Fruit fly (Drosophila melanogaster) whole organism, embryonic: ENCODE measurements around the gene CG31431.

Source experiments
- Atf3 ChIP-seq: fragments of 200-800 bp; sonication (Bioruptor generic); optimal IDR thresholded peaks from 3 replicates; lab custom pipeline; 2016; ENCODE audit warnings: missing biosample characterization, missing genetic modification characterization
- Bteb2 ChIP-seq: fragments of 200-800 bp; sonication (Bioruptor generic); optimal IDR thresholded peaks from 2 replicates; lab custom pipeline; 2016; ENCODE audit warnings: missing biosample characterization, missing genetic modification characterization
- CG10147 ChIP-seq: fragments of 200-800 bp; sonication (Bioruptor generic); optimal IDR thresholded peaks from 2 replicates; lab custom pipeline; 2019; ENCODE audit warnings: missing biosample characterization, mild to moderate bottlenecking, missing genetic modification characterization, moderate library complexity
- CG10654 ChIP-seq: fragments of 200-800 bp; sonication (Bioruptor generic); optimal IDR thresholded peaks from 2 replicates; lab custom pipeline; 2016; ENCODE audit warnings: missing biosample characterization, missing genetic modification characterization
- CG11398 ChIP-seq: fragments of 200-800 bp; sonication (Bioruptor generic); optimal IDR thresholded peaks from 2 replicates; lab custom pipeline; 2016; ENCODE audit warnings: missing biosample characterization, missing genetic modification characterization
- CG11456 ChIP-seq: fragments of 200-800 bp; sonication (Bioruptor generic); IDR thresholded peaks from 3 replicates; pipeline ENCODE4 v1.3.6; 2022; ENCODE audit warnings: missing biosample characterization, missing genetic modification characterization
- CG12104 ChIP-seq: fragments of 200-800 bp; sonication (Bioruptor generic); optimal IDR thresholded peaks from 3 replicates; lab custom pipeline; 2016; ENCODE audit warnings: missing biosample characterization, missing genetic modification characterization
- CG12769 ChIP-seq: fragments of 200-800 bp; sonication (Bioruptor generic); optimal IDR thresholded peaks from 2 replicates; lab custom pipeline; 2019; ENCODE audit warnings: missing biosample characterization, mild to moderate bottlenecking, missing genetic modification characterization, moderate library complexity
- CG17568 ChIP-seq: fragments of 200-800 bp; sonication (Bioruptor generic); optimal IDR thresholded peaks from 2 replicates; lab custom pipeline; 2018; ENCODE audit warnings: missing biosample characterization, mild to moderate bottlenecking, missing genetic modification characterization, moderate library complexity
- CG18262 ChIP-seq: fragments of 200-800 bp; optimal IDR thresholded peaks from 3 replicates; lab custom pipeline; 2019; ENCODE audit warnings: missing biosample characterization, mild to moderate bottlenecking, missing genetic modification characterization, moderate library complexity
- CG18764 ChIP-seq: fragments of 200-800 bp; sonication (Bioruptor generic); optimal IDR thresholded peaks from 3 replicates; lab custom pipeline; 2016; ENCODE audit warnings: missing biosample characterization, missing genetic modification characterization
- CG2199 ChIP-seq: fragments of 200-800 bp; sonication (Bioruptor generic); IDR thresholded peaks from 3 replicates; pipeline ENCODE4 v1.3.6; 2022; ENCODE audit warnings: missing biosample characterization, missing genetic modification characterization
- CG3163 ChIP-seq: fragments of 200-800 bp; sonication (Bioruptor generic); optimal IDR thresholded peaks from 3 replicates; lab custom pipeline; 2016; ENCODE audit warnings: missing biosample characterization, missing genetic modification characterization
- CG32772 ChIP-seq: fragments of 200-800 bp; sonication (Bioruptor generic); IDR thresholded peaks from 2 replicates; pipeline ENCODE4 v1.3.6; 2022; ENCODE audit warnings: missing biosample characterization, missing genetic modification characterization
- CG4854 ChIP-seq: fragments of 200-800 bp; sonication (Bioruptor generic); optimal IDR thresholded peaks from 2 replicates; lab custom pipeline; 2016; ENCODE audit warnings: missing biosample characterization, missing genetic modification characterization, inconsistent platforms
- CG5180 ChIP-seq: fragments of 200-800 bp; sonication (Bioruptor generic); optimal IDR thresholded peaks from 3 replicates; lab custom pipeline; 2017; ENCODE audit warnings: missing biosample characterization, missing genetic modification characterization, mild to moderate bottlenecking, moderate library complexity, missing genetic modification reagents
- CG5245 ChIP-seq: fragments of 200-800 bp; sonication (Bioruptor generic); optimal IDR thresholded peaks from 3 replicates; lab custom pipeline; 2016; ENCODE audit warnings: missing biosample characterization, missing genetic modification characterization
- CG8765 ChIP-seq: fragments of 200-800 bp; sonication (Bioruptor generic); IDR thresholded peaks from 2 replicates; pipeline ENCODE4 v1.3.6; 2022; ENCODE audit warnings: missing biosample characterization, missing genetic modification characterization
- CG8944 ChIP-seq: fragments of 200-800 bp; sonication (Bioruptor generic); optimal IDR thresholded peaks from 3 replicates; lab custom pipeline; 2016; ENCODE audit warnings: missing biosample characterization, missing genetic modification characterization
- Dfd ChIP-seq, 2 experiments: fragments of >200 bp; optimal IDR thresholded peaks; 2 replicates each; lab custom pipeline; 2017; ENCODE audit warnings: missing biosample characterization in 2 of 2, missing genetic modification characterization in 2 of 2
- Dip3 ChIP-seq: fragments of 200-800 bp; sonication (Bioruptor generic); optimal IDR thresholded peaks from 3 replicates; lab custom pipeline; 2016; ENCODE audit warnings: missing biosample characterization, missing genetic modification characterization
- Dll ChIP-seq: fragments of 200-800 bp; sonication (Bioruptor generic); IDR thresholded peaks from 4 replicates; pipeline ENCODE4 v1.3.6; 2022; ENCODE audit warnings: missing biosample characterization, missing genetic modification characterization; ENCODE audit not compliant: partially characterized antibody
- Ets65A ChIP-seq: fragments of 200-800 bp; sonication (Bioruptor generic); peaks from one replicate; lab custom pipeline; 2016; ENCODE audit warnings: missing biosample characterization, missing genetic modification characterization
- Fer1 ChIP-seq: fragments of 200-800 bp; sonication (Bioruptor generic); optimal IDR thresholded peaks from 2 replicates; lab custom pipeline; 2017; ENCODE audit warnings: missing biosample characterization, mild to moderate bottlenecking, missing genetic modification characterization
- Hey ChIP-seq: fragments of 200-800 bp; sonication (Bioruptor generic); optimal IDR thresholded peaks from 3 replicates; lab custom pipeline; 2018; ENCODE audit warnings: missing biosample characterization, mild to moderate bottlenecking, missing genetic modification characterization
- Mes4 ChIP-seq: fragments of 200-800 bp; sonication (Bioruptor generic); optimal IDR thresholded peaks from 2 replicates; lab custom pipeline; 2016; ENCODE audit warnings: missing biosample characterization, missing genetic modification characterization
- Myb ChIP-seq: fragments of 200-800 bp; sonication (Bioruptor generic); optimal IDR thresholded peaks from 2 replicates; lab custom pipeline; 2016; ENCODE audit warnings: missing biosample characterization, missing genetic modification characterization
- Opbp ChIP-seq: fragments of 200-800 bp; sonication (Bioruptor generic); IDR thresholded peaks from 3 replicates; pipeline ENCODE4 v1.3.6; 2022; ENCODE audit warnings: missing biosample characterization, missing genetic modification characterization; ENCODE audit not compliant: partially characterized antibody
- Optix ChIP-seq: fragments of 200-800 bp; sonication (Bioruptor generic); IDR thresholded peaks from 3 replicates; pipeline ENCODE4 v1.3.6; 2022; ENCODE audit warnings: missing biosample characterization, missing genetic modification characterization
- Ptx1 ChIP-seq: fragments of 200-800 bp; sonication (Bioruptor generic); IDR thresholded peaks from 2 replicates; pipeline ENCODE4 v1.3.6; 2022; ENCODE audit warnings: missing biosample characterization, missing genetic modification characterization
- Rx ChIP-seq: fragments of 200-800 bp; sonication (Bioruptor generic); IDR thresholded peaks from 2 replicates; pipeline ENCODE4 v1.3.6; 2022; ENCODE audit warnings: missing biosample characterization, missing genetic modification characterization
- Xbp1 ChIP-seq: fragments of 200-800 bp; sonication (Bioruptor generic); optimal IDR thresholded peaks from 3 replicates; lab custom pipeline; 2016; ENCODE audit warnings: missing biosample characterization, mild to moderate bottlenecking, missing genetic modification characterization
- ash1 ChIP-seq: fragments of 200-800 bp; sonication (Bioruptor generic); optimal IDR thresholded peaks from 2 replicates; lab custom pipeline; 2018; ENCODE audit warnings: missing biosample characterization, mild to moderate bottlenecking, missing genetic modification characterization
- ato ChIP-seq: fragments of 200-800 bp; sonication (Bioruptor generic); IDR thresholded peaks from 2 replicates; pipeline ENCODE4 v1.3.6; 2022; ENCODE audit warnings: missing biosample characterization, missing genetic modification characterization; ENCODE audit not compliant: partially characterized antibody
- br ChIP-seq: fragments of >200 bp; optimal IDR thresholded peaks from 2 replicates; lab custom pipeline; 2017
- cas ChIP-seq: fragments of 200-800 bp; sonication (Bioruptor generic); IDR thresholded peaks from 2 replicates; pipeline ENCODE4 v1.3.6; 2022; ENCODE audit warnings: missing biosample characterization, missing genetic modification characterization
- chif ChIP-seq, 2 experiments: fragments of 200-800 bp; sonication (Bioruptor generic); optimal IDR thresholded peaks; 3 replicates each; lab custom pipeline; 2016; ENCODE audit warnings: missing biosample characterization in 2 of 2, missing genetic modification characterization in 2 of 2
- chinmo ChIP-seq: fragments of 200-800 bp; sonication (Bioruptor generic); IDR thresholded peaks from 4 replicates; pipeline ENCODE4 v1.3.6; 2022; ENCODE audit warnings: missing biosample characterization, missing genetic modification characterization; ENCODE audit not compliant: partially characterized antibody
- chn ChIP-seq: fragments of 200-800 bp; sonication (Bioruptor generic); optimal IDR thresholded peaks from 2 replicates; lab custom pipeline; 2016; ENCODE audit warnings: missing biosample characterization, missing genetic modification characterization
- ci ChIP-seq: fragments of 200-800 bp; sonication (Bioruptor generic); IDR thresholded peaks from 3 replicates; pipeline ENCODE4 v1.3.6; 2022; ENCODE audit warnings: missing biosample characterization, missing genetic modification characterization
- crol ChIP-seq: fragments of 200-800 bp; sonication (Bioruptor generic); IDR thresholded peaks from 2 replicates; pipeline ENCODE4 v1.3.6; 2022; ENCODE audit warnings: missing biosample characterization, missing genetic modification characterization
- eyg ChIP-seq: fragments of 200-800 bp; sonication (Bioruptor generic); optimal IDR thresholded peaks from 3 replicates; lab custom pipeline; 2016; ENCODE audit warnings: missing biosample characterization, missing genetic modification characterization
- mam ChIP-seq: fragments of 200-800 bp; sonication (Bioruptor generic); optimal IDR thresholded peaks from 3 replicates; lab custom pipeline; 2016; ENCODE audit warnings: missing biosample characterization, missing genetic modification characterization
- onecut ChIP-seq: fragments of 200-800 bp; sonication (Bioruptor generic); IDR thresholded peaks from 2 replicates; pipeline ENCODE4 v1.3.6; 2022; ENCODE audit warnings: missing biosample characterization, missing genetic modification characterization
- peb ChIP-seq: fragments of 200-800 bp; sonication (Bioruptor generic); IDR thresholded peaks from 2 replicates; pipeline ENCODE4 v1.3.6; 2022; ENCODE audit warnings: missing biosample characterization, missing genetic modification characterization
- rib ChIP-seq: fragments of 200-800 bp; sonication (Bioruptor generic); IDR thresholded peaks from 2 replicates; pipeline ENCODE4 v1.3.6; 2022; ENCODE audit warnings: missing biosample characterization, missing genetic modification characterization
- row ChIP-seq: fragments of 200-800 bp; sonication (Bioruptor generic); IDR thresholded peaks from 3 replicates; pipeline ENCODE4 v1.3.6; 2022; ENCODE audit warnings: missing biosample characterization, missing genetic modification characterization
- sd ChIP-seq: fragments of 200-800 bp; sonication (Bioruptor generic); optimal IDR thresholded peaks from 3 replicates; lab custom pipeline; 2018; ENCODE audit warnings: missing biosample characterization, mild to moderate bottlenecking, missing genetic modification characterization, moderate library complexity
- sqz ChIP-seq: fragments of 200-800 bp; sonication (Bioruptor generic); optimal IDR thresholded peaks from 3 replicates; lab custom pipeline; 2018; ENCODE audit warnings: missing biosample characterization, mild to moderate bottlenecking, missing genetic modification characterization
- sug ChIP-seq: fragments of 200-800 bp; optimal IDR thresholded peaks from 2 replicates; lab custom pipeline; 2019; ENCODE audit warnings: missing biosample characterization, mild to moderate bottlenecking, missing genetic modification characterization, moderate library complexity
- vnd ChIP-seq: fragments of 200-800 bp; sonication (Bioruptor generic); IDR thresholded peaks from 3 replicates; pipeline ENCODE4 v1.3.6; 2022; ENCODE audit warnings: missing biosample characterization, missing genetic modification characterization; ENCODE audit not compliant: partially characterized antibody

The CG31431 gene

DNA sequence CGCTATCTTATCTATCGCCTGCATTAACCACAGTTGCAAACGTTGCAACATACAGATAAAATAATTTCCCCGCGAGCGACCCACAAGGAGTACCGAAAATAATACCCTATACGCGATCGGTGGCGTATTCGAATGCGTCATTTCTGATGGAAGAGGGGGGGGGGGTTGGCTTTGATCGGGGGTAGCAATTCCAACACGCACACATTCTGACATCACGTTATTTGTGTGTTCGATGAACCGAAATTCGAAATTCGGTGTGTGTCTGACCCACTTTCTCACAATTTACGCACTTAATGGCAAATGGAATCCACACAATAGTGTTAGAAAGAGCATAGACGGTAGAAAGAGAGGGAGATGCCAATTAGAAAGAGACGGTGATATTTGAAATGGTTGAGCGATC lies 33.9 kb upstream of the CG31431 start (continued):
- TF ChIP-seq Hey (tag; lab: Kevin White, UChicago): no peak
- no peak for TF ChIP-seq ato
- no peak for TF ChIP-seq Opbp (GFP tag; lab: Robert Waterston, UW)
- no peak for TF ChIP-seq CG5245
- no peak for TF ChIP-seq CG11456 (GFP tag; lab: Robert Waterston, UW)
- no peak for TF ChIP-seq CG12104 (GFP tag; lab: Kevin White, UChicago)
- TF ChIP-seq Ptx1: no peak
- peak; percentile 63 for TF ChIP-seq CG12769
- no peak for TF ChIP-seq Fer1 (GFP tag; lab: Kevin White, UChicago)
- no peak for TF ChIP-seq chn (GFP tag; lab: Kevin White, UChicago)
- no peak for TF ChIP-seq eyg (GFP tag; lab: Kevin White, UChicago)
- TF ChIP-seq rib (GFP tag; lab: Robert Waterston, UW): peak; percentile 64; the same call in 1 of the 2 replicates
- peak; percentile 94 for TF ChIP-seq sd
- TF ChIP-seq CG4854 (GFP tag; lab: Kevin White, UChicago): no peak
- TF ChIP-seq ash1 (GFP tag; lab: Kevin White, UChicago): no peak
- no peak for TF ChIP-seq CG18262
- no peak for TF ChIP-seq Mes4
- TF ChIP-seq Ets65A (GFP tag; lab: Kevin White, UChicago): no peak
- peak; percentile 34; the same call in 1 of the 3 replicates for TF ChIP-seq ci (GFP tag; lab: Robert Waterston, UW)
- TF ChIP-seq CG32772 (GFP tag; lab: Robert Waterston, UW): no peak
- no peak for TF ChIP-seq CG18764 (GFP tag; lab: Kevin White, UChicago)
- no peak for TF ChIP-seq Optix
- peak; percentile 15; the same call in 1 of the 2 replicates for TF ChIP-seq Rx (GFP tag; lab: Robert Waterston, UW)
- no peak for TF ChIP-seq CG10147 (GFP tag; lab: Kevin White, UChicago)
- TF ChIP-seq onecut (GFP tag; lab: Robert Waterston, UW): no peak
- TF ChIP-seq Myb (GFP tag; lab: Kevin White, UChicago): no peak
- TF ChIP-seq Dfd (GFP tag; optimal IDR thresholded peaks at IDR 0.05; lab: Kevin White, UChicago): no peak
- 0 out of 4 replicates have a peak, but pooled peaks have one; percentile 54 for TF ChIP-seq chinmo (GFP tag; lab: Robert Waterston, UW)
- no peak for TF ChIP-seq Dip3 (GFP tag; lab: Kevin White, UChicago)
- TF ChIP-seq vnd (GFP tag; lab: Robert Waterston, UW): no peak
- no peak for TF ChIP-seq sqz
- TF ChIP-seq row (GFP tag; lab: Robert Waterston, UW): peak; percentile 22; the same call in 1 of the 3 replicates
- TF ChIP-seq cas (GFP tag; lab: Robert Waterston, UW): no peak
- peak; percentile 94 for TF ChIP-seq crol (GFP tag; lab: Robert Waterston, UW)
- TF ChIP-seq CG8944 (GFP tag; lab: Kevin White, UChicago): no peak
- TF ChIP-seq CG10654 (GFP tag; lab: Kevin White, UChicago): no peak
- TF ChIP-seq Dll: no peak
- TF ChIP-seq br (lab: Kevin White, UChicago): no peak
- peak; percentile 10 for TF ChIP-seq sug

- no peak for TF ChIP-seq Xbp1 (GFP tag; lab: Kevin White, UChicago)
- no peak for TF ChIP-seq mam (GFP tag; lab: Kevin White, UChicago)
- no peak for TF ChIP-seq peb (GFP tag; lab: Robert Waterston, UW)
- no peak for TF ChIP-seq Dll
- no peak for TF ChIP-seq chif (GFP tag; optimal IDR thresholded peaks at IDR 0.05; lab: Kevin White, UChicago)
- TF ChIP-seq CG11398 (GFP tag; lab: Kevin White, UChicago): no peak
- TF ChIP-seq Bteb2 (GFP tag; lab: Kevin White, UChicago): no peak
- no peak for TF ChIP-seq CG8765 (GFP tag; lab: Robert Waterston, UW)
- no peak for TF ChIP-seq Atf3 (GFP tag; lab: Kevin White, UChicago)
- no peak for TF ChIP-seq CG3163 (GFP tag; lab: Kevin White, UChicago)
- TF ChIP-seq CG17568 (GFP tag; lab: Kevin White, UChicago): no peak
- peak; percentile 7 for TF ChIP-seq CG5180 (GFP tag; lab: Kevin White, UChicago)
- TF ChIP-seq CG2199: no peak
- peak in 1 of 2 experiments; percentile 87 for TF ChIP-seq Dfd (GFP tag; optimal IDR thresholded peaks at IDR 0.05; lab: Kevin White, UChicago)
- no peak for TF ChIP-seq CG10654 (GFP tag; lab: Kevin White, UChicago)
- TF ChIP-seq br (lab: Kevin White, UChicago): no peak
These were observed 33.2 kb upstream of the CG31431 start for dm6 chr3R:21837069-21837977.
